Worm (Caenorhabditis elegans) whole organism, L4 larva: ENCODE results near the gene bath-37.
A peak's percentile ranks its signal among the peaks of the same experiment; 100 is the strongest.

Experiments
- F37D6.2 ChIP-seq: sonication (generic microtip); optimal IDR thresholded peaks from 2 replicates; lab custom pipeline; 2016; ENCODE audit warnings: mild to moderate bottlenecking, missing genetic modification characterization, missing compliant biosample characterization
- T26A8.4 ChIP-seq: fragments of 200-800 bp; sonication (Bioruptor generic); IDR thresholded peaks from 2 replicates; pipeline ENCODE4 v1.3.6; 2022; ENCODE audit warnings: missing genetic modification characterization, missing compliant biosample characterization
- Y105C5A.15 ChIP-seq: fragments of 200-800 bp; sonication (Bioruptor generic); IDR thresholded peaks from 2 replicates; pipeline ENCODE4 v1.3.6; 2022; ENCODE audit warnings: missing genetic modification characterization, missing compliant biosample characterization
- Y48G9A.11 ChIP-seq: fragments of 200-800 bp; sonication (Bioruptor generic); IDR thresholded peaks from 2 replicates; pipeline ENCODE4 v1.3.6; 2022; ENCODE audit warnings: missing genetic modification reagents, missing genetic modification characterization, missing compliant biosample characterization
- ZK337.2 ChIP-seq: fragments of 200-800 bp; sonication (Bioruptor generic); IDR thresholded peaks from 2 replicates; pipeline ENCODE4 v1.3.6; 2022; ENCODE audit warnings: missing genetic modification reagents, missing genetic modification characterization, missing compliant biosample characterization
- ama-1 ChIP-seq: fragments of 150-350 bp; optimal IDR thresholded peaks from 2 replicates; lab custom pipeline; 2014; ENCODE audit warnings: inconsistent platforms, mixed read lengths
- ceh-20 ChIP-seq: fragments of 200-800 bp; sonication (Bioruptor generic); IDR thresholded peaks from 2 replicates; pipeline ENCODE4 v1.3.6; 2022; ENCODE audit warnings: missing genetic modification reagents, missing genetic modification characterization, missing compliant biosample characterization
- ceh-28 ChIP-seq: fragments of 150-350 bp; optimal IDR thresholded peaks from 2 replicates; lab custom pipeline; 2014; ENCODE audit warnings: missing biosample characterization, missing genetic modification reagents, missing genetic modification characterization
- ces-1 ChIP-seq: fragments of 150-350 bp; sonication (generic microtip); optimal IDR thresholded peaks from 4 replicates; lab custom pipeline; 2014; ENCODE audit warnings: missing biosample characterization, missing genetic modification reagents, missing genetic modification characterization
- daf-12 ChIP-seq: fragments of 150-350 bp; optimal IDR thresholded peaks from 2 replicates; lab custom pipeline; 2014; ENCODE audit warnings: missing biosample characterization, missing genetic modification reagents, missing genetic modification characterization
- dmd-6 ChIP-seq: fragments of 200-800 bp; sonication (Bioruptor generic); IDR thresholded peaks from 2 replicates; pipeline ENCODE4 v1.3.6; 2022; ENCODE audit warnings: missing genetic modification reagents, missing genetic modification characterization, missing compliant biosample characterization
- dmd-8 ChIP-seq: fragments of 200-800 bp; sonication (Bioruptor generic); IDR thresholded peaks from 2 replicates; pipeline ENCODE4 v1.3.6; 2022; ENCODE audit warnings: missing genetic modification characterization, missing compliant biosample characterization
- dpl-1 ChIP-seq: fragments of 150-350 bp; optimal IDR thresholded peaks from 2 replicates; lab custom pipeline; 2014; ENCODE audit warnings: missing biosample characterization, missing genetic modification reagents, missing genetic modification characterization
- egl-43 ChIP-seq: fragments of 200-800 bp; sonication (Bioruptor generic); IDR thresholded peaks from 2 replicates; pipeline ENCODE4 v1.3.6; 2022; ENCODE audit warnings: missing genetic modification reagents, missing genetic modification characterization, missing compliant biosample characterization
- gei-8 ChIP-seq: fragments of 200-800 bp; sonication (Bioruptor generic); optimal IDR thresholded peaks from 2 replicates; lab custom pipeline; 2018; ENCODE audit warnings: mild to moderate bottlenecking, missing genetic modification characterization, missing compliant biosample characterization
- hlh-11 ChIP-seq: fragments of 200-800 bp; sonication (Bioruptor generic); optimal IDR thresholded peaks from 2 replicates; lab custom pipeline; 2018; ENCODE audit warnings: mild to moderate bottlenecking, missing genetic modification characterization, missing compliant biosample characterization
- hlh-30 ChIP-seq: sonication (generic microtip); optimal IDR thresholded peaks from 2 replicates; lab custom pipeline; 2017; ENCODE audit warnings: antibody characterized with exemption, mild to moderate bottlenecking, missing genetic modification characterization, missing compliant biosample characterization; ENCODE audit not compliant: insufficient read depth
- lsy-2 ChIP-seq, 2 experiments: fragments of 150-350 bp in 1 of 2; sonication (generic microtip) in 1 of 2; optimal IDR thresholded peaks; 2 replicates each; lab custom pipeline; 2014 to 2017; ENCODE audit warnings: missing biosample characterization in 2 of 2, missing genetic modification characterization in 2 of 2
- madf-5 ChIP-seq, 2 experiments: fragments of 200-800 bp; sonication (Bioruptor generic); IDR thresholded peaks; 2 replicates each; pipeline ENCODE4 v1.3.6; 2022; ENCODE audit warnings: missing compliant biosample characterization in 2 of 2, missing genetic modification characterization in 2 of 2
- madf-9 ChIP-seq: fragments of 200-800 bp; sonication (Bioruptor generic); conservative IDR thresholded peaks from 2 replicates; pipeline ENCODE4 v1.3.6; 2022; ENCODE audit warnings: missing genetic modification reagents, missing genetic modification characterization, missing compliant biosample characterization
- mes-2 ChIP-seq: sonication (generic microtip); optimal IDR thresholded peaks from 2 replicates; lab custom pipeline; 2016; ENCODE audit warnings: missing genotype, mild to moderate bottlenecking, missing genetic modification characterization, missing compliant biosample characterization; ENCODE audit not compliant: poor library complexity, severe bottlenecking
- nhr-41 ChIP-seq: fragments of 200-800 bp; sonication (Bioruptor generic); IDR thresholded peaks from 2 replicates; pipeline ENCODE4 v1.3.6; 2022; ENCODE audit warnings: missing genetic modification reagents, missing genetic modification characterization, missing compliant biosample characterization
- nhr-76 ChIP-seq: fragments of 150-350 bp; optimal IDR thresholded peaks from 2 replicates; lab custom pipeline; 2014; ENCODE audit warnings: missing biosample characterization, missing genetic modification characterization
- pha-4 ChIP-seq, 2 experiments: fragments of 150-350 bp in 1 of 2; fragments of 200-800 bp in 1 of 2; sonication (Bioruptor generic) in 1 of 2; IDR thresholded peaks in 1 of 2; optimal IDR thresholded peaks in 1 of 2; 2 replicates each; pipeline versions ENCODE4 v1.3.6 to Lab custom; 2014 to 2022; ENCODE audit warnings: missing genetic modification characterization in 2 of 2, missing genetic modification reagents in 2 of 2, missing biosample characterization in 1 of 2, missing compliant biosample characterization in 1 of 2
- pqm-1 ChIP-seq: sonication (generic microtip); optimal IDR thresholded peaks from 2 replicates; lab custom pipeline; 2017; ENCODE audit warnings: missing biosample characterization, missing genetic modification characterization
- rbr-2 ChIP-seq: sonication (generic microtip); optimal IDR thresholded peaks from 2 replicates; lab custom pipeline; 2016; ENCODE audit warnings: missing genotype, missing genetic modification characterization, missing compliant biosample characterization
- saeg-2 ChIP-seq: fragments of 200-800 bp; sonication (Bioruptor generic); IDR thresholded peaks from 2 replicates; pipeline ENCODE4 v1.3.6; 2022; ENCODE audit warnings: missing genetic modification reagents, missing genetic modification characterization, missing compliant biosample characterization
- sdz-12 ChIP-seq: fragments of 200-800 bp; sonication (Bioruptor generic); optimal IDR thresholded peaks from 2 replicates; lab custom pipeline; 2018; ENCODE audit warnings: mild to moderate bottlenecking, missing genetic modification characterization, missing compliant biosample characterization
- spr-3 ChIP-seq: fragments of 200-800 bp; sonication (Bioruptor generic); optimal IDR thresholded peaks from 2 replicates; lab custom pipeline; 2018; ENCODE audit warnings: mild to moderate bottlenecking, missing genetic modification characterization, missing compliant biosample characterization
- tag-97 ChIP-seq: fragments of 200-800 bp; sonication (Bioruptor generic); IDR thresholded peaks from 2 replicates; pipeline ENCODE4 v1.3.6; 2022; ENCODE audit warnings: missing genetic modification characterization, missing compliant biosample characterization
- unc-130 ChIP-seq: sonication (generic microtip); optimal IDR thresholded peaks from 2 replicates; lab custom pipeline; 2016; ENCODE audit warnings: missing genetic modification reagents, missing genetic modification characterization, missing compliant biosample characterization
- unc-62 ChIP-seq, 3 experiments: fragments of 150-350 bp in 1 of 3; sonication (generic microtip); optimal IDR thresholded peaks in 2 of 3; peaks in 1 of 3; 1 replicate in 1 of 3; 2 replicates in 2 of 3; lab custom pipeline; 2014 to 2017; ENCODE audit warnings: missing biosample characterization in 3 of 3, missing genetic modification characterization in 3 of 3, missing genetic modification reagents in 3 of 3, missing genotype in 1 of 3
- zfp-3 ChIP-seq: fragments of 200-800 bp; sonication (Bioruptor generic); conservative IDR thresholded peaks from 2 replicates; pipeline ENCODE4 v1.3.6; 2022; ENCODE audit warnings: missing genetic modification reagents, missing genetic modification characterization, missing compliant biosample characterization
- ztf-11 ChIP-seq: fragments of 150-350 bp; optimal IDR thresholded peaks from 2 replicates; lab custom pipeline; 2014; ENCODE audit warnings: missing biosample characterization, missing genetic modification characterization

bath-37 gene

DNA sequence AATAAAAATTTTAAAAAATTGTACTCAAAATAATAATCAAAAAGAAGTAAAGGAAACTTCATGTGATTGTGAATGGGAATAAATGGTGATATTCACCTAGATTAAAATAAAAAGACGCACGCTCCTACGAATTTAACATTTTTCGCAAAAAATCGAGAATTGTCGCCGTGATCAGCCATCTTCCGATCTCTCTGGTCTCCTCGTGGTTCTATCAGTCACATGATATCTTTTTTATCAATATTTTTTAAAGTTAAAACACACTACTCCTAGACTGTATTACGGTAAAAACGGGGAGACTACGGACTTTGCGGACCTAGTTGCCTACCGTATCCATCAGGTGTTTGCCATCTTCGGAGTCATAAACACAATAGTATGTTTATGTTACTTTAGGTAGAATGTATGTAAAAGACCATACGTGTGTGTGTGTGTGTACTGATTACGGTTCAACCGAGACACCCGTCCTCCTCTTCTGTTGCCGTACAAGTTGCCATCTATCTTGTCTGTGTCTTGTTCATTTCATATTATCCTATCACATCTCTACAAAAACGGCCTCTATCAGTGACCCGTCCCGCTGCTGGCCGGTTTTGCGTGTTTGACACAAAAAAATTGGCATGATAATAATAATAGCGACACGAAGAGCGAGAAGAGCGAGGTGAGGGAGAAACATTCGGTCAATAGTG, 22.0 kb upstream of the bath-37 start, which contains the start of gene T12G3.2 (continued):
- TF ChIP-seq ces-1 (GFP tag; lab: Kevin White, UChicago) (no peak), ZK337.2 (no peak), F37D6.2 (no peak), dmd-8 (no peak), ceh-20 (no peak), rbr-2 (no peak), nhr-76 (no peak), spr-3 (GFP tag; lab: Kevin White, UChicago) (no peak), tag-97 (GFP tag; lab: Robert Waterston, UW) (no peak), ama-1 (no peak), hlh-11 (tag; lab: Kevin White, UChicago) (peak; percentile 91), T26A8.4 (GFP tag; lab: Robert Waterston, UW) (0 out of 2 replicates have a peak, but pooled peaks have one; percentile 21), gei-8 (GFP tag; lab: Kevin White, UChicago) (no peak), zfp-3 (GFP tag; lab: Robert Waterston, UW) (no peak), sdz-12 (GFP tag; lab: Kevin White, UChicago) (no peak), Y48G9A.11 (no peak), daf-12 (tag; lab: Kevin White, UChicago) (no peak), egl-43 (GFP tag; lab: Robert Waterston, UW) (no peak), madf-5 (GFP tag; IDR thresholded peaks at IDR 0.05; lab: Robert Waterston, UW) (no peak), Y105C5A.15 (no peak), madf-9 (GFP tag; lab: Robert Waterston, UW) (no peak)

DNA sequence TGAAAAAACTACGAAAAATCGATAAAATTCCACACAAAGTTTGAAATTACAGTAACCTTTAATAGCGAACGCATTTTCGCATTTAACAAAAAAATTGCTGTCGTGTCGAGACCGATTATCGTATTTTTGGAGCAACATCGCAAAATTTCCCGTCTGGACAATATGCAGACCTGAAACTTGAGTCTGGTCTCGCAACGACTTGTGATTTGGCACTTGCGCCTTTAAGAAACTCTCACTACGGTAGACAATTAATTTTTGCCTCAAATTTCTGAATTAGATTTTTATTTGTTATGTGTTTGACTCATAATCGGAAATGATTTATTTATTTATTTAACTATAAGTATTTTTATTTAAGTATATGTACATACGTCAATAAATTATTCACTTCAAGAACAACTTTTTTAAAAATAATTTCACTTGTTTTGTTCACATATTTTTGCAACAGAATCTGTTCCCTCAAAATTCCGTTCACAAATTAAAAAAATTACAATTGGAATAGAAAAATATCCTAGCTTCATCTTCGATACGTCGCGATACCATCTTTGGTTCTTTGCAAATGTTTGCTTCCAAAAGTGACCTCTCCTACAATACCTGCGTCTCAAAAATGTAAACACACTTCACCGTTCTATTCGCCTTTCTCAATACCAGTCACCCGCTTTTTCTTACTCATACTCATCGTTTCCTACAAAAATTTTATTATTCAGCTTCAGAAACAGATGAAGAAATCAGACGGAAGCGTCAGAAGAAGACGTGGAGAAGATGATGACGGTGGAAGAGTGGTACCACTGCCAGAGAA, 20.9 kb upstream of the bath-37 start, which contains the start of gene T12G3.4:
Gene T12G3.4, plus strand, starts transcription at position 705 of the 796 bp plus-strand sequence.
- TF ChIP-seq saeg-2 (GFP tag; lab: Robert Waterston, UW) (no peak), pha-4 (GFP tag; IDR thresholded peaks at IDR 0.05; lab: Robert Waterston, UW) (no peak), pha-4 (tag; optimal IDR thresholded peaks at IDR 0.05; lab: Kevin White, UChicago) (peak; percentile 68)

DNA sequence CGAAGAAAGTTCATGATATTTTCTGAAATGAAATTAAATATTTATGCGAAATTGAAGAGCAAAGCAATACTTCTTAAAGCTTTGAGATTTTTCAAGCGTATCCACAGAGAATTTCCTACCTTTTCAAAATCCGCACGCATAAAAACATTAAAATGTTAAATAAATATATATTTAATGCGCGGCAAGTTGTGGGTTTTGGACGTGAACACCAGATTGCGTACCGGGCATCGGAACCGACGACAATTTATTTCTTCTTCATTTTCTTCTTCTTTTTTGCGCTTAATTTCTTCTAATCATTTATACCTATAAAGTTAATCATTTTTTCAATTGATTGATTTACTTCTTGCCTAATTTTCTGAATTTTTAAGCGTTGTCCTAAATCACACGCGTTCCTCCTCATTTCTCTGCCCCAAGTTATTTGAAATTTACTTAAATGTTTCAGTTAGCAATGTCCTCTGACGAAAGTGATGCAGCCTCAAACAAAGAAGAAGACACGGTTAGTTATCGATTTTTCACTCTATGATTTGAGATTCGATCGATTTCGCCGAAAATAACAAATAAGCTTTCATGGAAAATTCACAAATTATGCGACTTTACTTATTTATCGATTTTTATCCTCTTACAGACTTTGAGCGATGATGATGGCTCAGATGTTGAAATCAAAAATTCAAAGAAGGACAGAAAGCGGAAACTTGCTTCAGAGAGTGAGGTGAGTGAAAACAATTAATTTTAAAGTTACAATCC, 17.5 kb upstream of the bath-37 start, which contains the start of the genes bre-5 and spt-5:
Gene bre-5, minus strand, starts transcription at position 167 of the 744 bp plus-strand sequence.
Gene spt-5, plus strand, starts transcription at position 443 of the 744 bp plus-strand sequence.
- TF ChIP-seq unc-62 (GFP tag; optimal IDR thresholded peaks at IDR 0.05 in 1 of 2; lab: Kevin White, UChicago): peak in 1 of 2 experiments; percentile 8
- TF ChIP-seq unc-62 (tag; optimal IDR thresholded peaks at IDR 0.05; lab: Kevin White, UChicago): no peak
- TF ChIP-seq nhr-41: no peak
- TF ChIP-seq pqm-1: no peak
- TF ChIP-seq ztf-11 (tag; lab: Kevin White, UChicago): no peak
- peak; percentile 65 for TF ChIP-seq mes-2 (tag; lab: Kevin White, UChicago)
- peak; percentile 6 for TF ChIP-seq hlh-30 (tag; lab: Kevin White, UChicago)
- TF ChIP-seq lsy-2 (tag; optimal IDR thresholded peaks at IDR 0.05; lab: Kevin White, UChicago): peak in 1 of 2 experiments; percentile 56
- TF ChIP-seq ceh-28: peak; percentile 59
- no peak for TF ChIP-seq unc-130 (GFP tag; lab: Kevin White, UChicago)
- no peak for TF ChIP-seq dmd-6
- no peak for TF ChIP-seq spr-3 (GFP tag; lab: Kevin White, UChicago)
- TF ChIP-seq dpl-1 (GFP tag; lab: Kevin White, UChicago): peak; percentile 29
